Fruit fly (Drosophila melanogaster): ENCODE data around the gene aly.

DNA sequence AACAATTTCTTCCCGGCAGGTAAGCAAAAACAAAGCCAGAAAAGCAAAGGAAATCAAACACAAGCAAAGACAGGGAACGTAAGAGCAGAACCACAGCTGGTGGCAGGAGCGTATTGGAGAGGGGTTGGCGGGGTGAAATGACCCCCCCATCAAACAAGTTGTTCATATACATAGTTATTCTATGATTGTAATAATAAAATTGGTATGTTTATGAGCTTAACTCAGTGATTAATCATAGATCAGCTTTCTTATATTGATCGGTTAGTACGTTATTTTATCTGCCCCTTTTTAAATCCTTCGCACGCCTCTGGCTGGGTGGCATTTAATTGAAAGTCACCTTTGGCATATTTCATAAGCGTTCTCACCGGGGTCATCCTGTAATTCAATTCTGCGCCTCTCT is 47.1 kb upstream of the aly start:
- TF ChIP-seq h (optimal IDR thresholded peaks at IDR 0.05) (no peak), ttk (optimal IDR thresholded peaks at IDR 0.05) (no peak)
